Fruit fly (Drosophila melanogaster) whole organism, embryonic: ENCODE data around the gene CG10137.
A peak's percentile ranks its signal among the peaks of the same experiment; 100 is the strongest.

Experiments
- Asciz ChIP-seq: fragments of 200-800 bp; sonication (Bioruptor generic); optimal IDR thresholded peaks from 2 replicates; lab custom pipeline; 2017; ENCODE audit warnings: missing biosample characterization, mild to moderate bottlenecking, missing genetic modification characterization, missing genetic modification reagents
- CG10267 ChIP-seq: fragments of 200-800 bp; sonication (Bioruptor generic); optimal IDR thresholded peaks from 2 replicates; lab custom pipeline; 2018; ENCODE audit warnings: missing biosample characterization, mild to moderate bottlenecking, missing genetic modification characterization, moderate library complexity
- CG10274 ChIP-seq: fragments of 200-800 bp; sonication (Bioruptor generic); optimal IDR thresholded peaks from 3 replicates; lab custom pipeline; 2017; ENCODE audit warnings: missing biosample characterization, mild to moderate bottlenecking, missing genetic modification characterization
- CG11085 ChIP-seq: fragments of 200-800 bp; sonication (Bioruptor generic); IDR thresholded peaks from 2 replicates; pipeline ENCODE4 v1.3.6; 2022; ENCODE audit warnings: missing biosample characterization, missing genetic modification characterization
- CG11093 ChIP-seq: fragments of 200-800 bp; sonication (Bioruptor generic); IDR thresholded peaks from 3 replicates; pipeline ENCODE4 v1.3.6; 2022; ENCODE audit warnings: missing biosample characterization, missing genetic modification characterization
- CG12219 ChIP-seq: fragments of 200-800 bp; sonication (Bioruptor generic); optimal IDR thresholded peaks from 3 replicates; lab custom pipeline; 2018; ENCODE audit warnings: missing biosample characterization, mild to moderate bottlenecking, missing genetic modification characterization
- CG12236 ChIP-seq: fragments of 200-800 bp; sonication (Bioruptor generic); optimal IDR thresholded peaks from 2 replicates; lab custom pipeline; 2016; ENCODE audit warnings: missing biosample characterization, missing genetic modification characterization
- CG13287 ChIP-seq: fragments of 200-800 bp; sonication (Bioruptor generic); IDR thresholded peaks from 2 replicates; pipeline ENCODE4 v1.3.6; 2022; ENCODE audit warnings: missing biosample characterization, missing genetic modification characterization; ENCODE audit not compliant: partially characterized antibody
- CG15514 ChIP-seq: fragments of 200-800 bp; sonication (Bioruptor generic); optimal IDR thresholded peaks from 3 replicates; lab custom pipeline; 2017; ENCODE audit warnings: missing biosample characterization, missing genetic modification characterization, mild to moderate bottlenecking, moderate library complexity, missing genetic modification reagents
- CG16813 ChIP-seq: fragments of 200-800 bp; sonication (Bioruptor generic); IDR thresholded peaks from 3 replicates; pipeline ENCODE4 v1.3.6; 2022; ENCODE audit warnings: missing biosample characterization, missing genetic modification characterization; ENCODE audit not compliant: partially characterized antibody
- CG17361 ChIP-seq: fragments of 200-800 bp; sonication (Bioruptor generic); IDR thresholded peaks from 3 replicates; pipeline ENCODE4 v1.3.6; 2022; ENCODE audit warnings: missing biosample characterization, missing genetic modification characterization
- CG17385 ChIP-seq: fragments of 200-800 bp; sonication (Bioruptor generic); optimal IDR thresholded peaks from 3 replicates; lab custom pipeline; 2018; ENCODE audit warnings: missing biosample characterization, mild to moderate bottlenecking, missing genetic modification characterization
- CG17802 ChIP-seq: fragments of 200-800 bp; sonication (Bioruptor generic); optimal IDR thresholded peaks from 2 replicates; lab custom pipeline; 2018; ENCODE audit warnings: missing biosample characterization, mild to moderate bottlenecking, missing genetic modification characterization, moderate library complexity
- CG18262 ChIP-seq: fragments of 200-800 bp; optimal IDR thresholded peaks from 3 replicates; lab custom pipeline; 2019; ENCODE audit warnings: missing biosample characterization, mild to moderate bottlenecking, missing genetic modification characterization, moderate library complexity
- CG1832 ChIP-seq: fragments of 200-800 bp; sonication (Bioruptor generic); optimal IDR thresholded peaks from 2 replicates; lab custom pipeline; 2017; ENCODE audit warnings: missing biosample characterization, mild to moderate bottlenecking, missing genetic modification characterization, inconsistent platforms
- CG31365 ChIP-seq: fragments of 200-800 bp; sonication (Bioruptor generic); optimal IDR thresholded peaks from 2 replicates; lab custom pipeline; 2018; ENCODE audit warnings: missing biosample characterization, mild to moderate bottlenecking, missing genetic modification characterization
- CG31441 ChIP-seq: fragments of 200-800 bp; sonication (Bioruptor generic); IDR thresholded peaks from 2 replicates; pipeline ENCODE4 v1.3.6; 2022; ENCODE audit warnings: missing biosample characterization, missing genetic modification characterization
- CG43689 ChIP-seq: fragments of 200-800 bp; sonication (Bioruptor generic); IDR thresholded peaks from 2 replicates; pipeline ENCODE4 v1.3.6; 2022; ENCODE audit warnings: missing biosample characterization, missing genetic modification characterization
- CG6683 ChIP-seq: fragments of 200-800 bp; sonication (Bioruptor generic); optimal IDR thresholded peaks from 2 replicates; lab custom pipeline; 2017; ENCODE audit warnings: missing biosample characterization, mild to moderate bottlenecking, missing genetic modification characterization, missing genetic modification reagents
- CG7372 ChIP-seq: fragments of 200-800 bp; sonication (Bioruptor generic); IDR thresholded peaks from 2 replicates; pipeline ENCODE4 v1.3.6; 2022; ENCODE audit warnings: missing biosample characterization, missing genetic modification characterization
- CG9437 ChIP-seq: fragments of 200-800 bp; sonication (Bioruptor generic); optimal IDR thresholded peaks from 2 replicates; lab custom pipeline; 2018; ENCODE audit warnings: missing biosample characterization, mild to moderate bottlenecking, missing genetic modification characterization
- CG9727 ChIP-seq: fragments of 200-800 bp; sonication (Bioruptor generic); optimal IDR thresholded peaks from 3 replicates; lab custom pipeline; 2017; ENCODE audit warnings: missing biosample characterization, mild to moderate bottlenecking, missing genetic modification characterization
- Camta ChIP-seq: fragments of 200-800 bp; sonication (Bioruptor generic); optimal IDR thresholded peaks from 2 replicates; lab custom pipeline; 2016; ENCODE audit warnings: missing biosample characterization, missing genetic modification characterization
- CoRest ChIP-seq: fragments of 200-800 bp; sonication (Bioruptor generic); optimal IDR thresholded peaks from 3 replicates; lab custom pipeline; 2018; ENCODE audit warnings: missing biosample characterization, mild to moderate bottlenecking, missing genetic modification characterization, moderate library complexity
- D ChIP-seq, 2 experiments: fragments of 200-800 bp in 1 of 2; fragments of >200 bp in 1 of 2; sonication (Bioruptor generic) in 1 of 2; optimal IDR thresholded peaks; 2 replicates in 1 of 2; 3 replicates in 1 of 2; lab custom pipeline; 2017; ENCODE audit warnings: mild to moderate bottlenecking in 1 of 2, missing biosample characterization in 1 of 2, missing genetic modification characterization in 1 of 2, missing genetic modification reagents in 1 of 2
- Dip2 ChIP-seq: fragments of 200-800 bp; sonication (Bioruptor generic); IDR thresholded peaks from 2 replicates; pipeline ENCODE4 v1.3.6; 2022; ENCODE audit warnings: missing biosample characterization, missing genetic modification characterization
- Doc2 ChIP-seq: fragments of 200-800 bp; sonication (Bioruptor generic); IDR thresholded peaks from 2 replicates; pipeline ENCODE4 v1.3.6; 2022; ENCODE audit warnings: missing biosample characterization, missing genetic modification characterization
- Fer3 ChIP-seq: fragments of 200-800 bp; sonication (Bioruptor generic); optimal IDR thresholded peaks from 2 replicates; lab custom pipeline; 2018; ENCODE audit warnings: missing biosample characterization, mild to moderate bottlenecking, missing genetic modification characterization, moderate library complexity
- HLH54F ChIP-seq: fragments of 200-800 bp; sonication (Bioruptor generic); optimal IDR thresholded peaks from 3 replicates; lab custom pipeline; 2016; ENCODE audit warnings: missing biosample characterization, missing genetic modification characterization
- Hmx ChIP-seq: fragments of 200-800 bp; sonication (Bioruptor generic); optimal IDR thresholded peaks from 2 replicates; lab custom pipeline; 2016; ENCODE audit warnings: missing biosample characterization, missing genetic modification characterization
- Lhr ChIP-seq: fragments of 200-800 bp; sonication (Bioruptor generic); optimal IDR thresholded peaks from 3 replicates; lab custom pipeline; 2017; ENCODE audit warnings: mild to moderate bottlenecking, missing biosample characterization, missing genetic modification reagents, missing genetic modification characterization
- Nf-YB ChIP-seq: fragments of 200-800 bp; sonication (Bioruptor generic); optimal IDR thresholded peaks from 3 replicates; lab custom pipeline; 2019; ENCODE audit warnings: missing biosample characterization, mild to moderate bottlenecking, missing genetic modification characterization, moderate library complexity
- Nf-YC ChIP-seq: fragments of 200-800 bp; optimal IDR thresholded peaks from 3 replicates; lab custom pipeline; 2019; ENCODE audit warnings: missing biosample characterization, mild to moderate bottlenecking, missing genetic modification characterization, moderate library complexity
- Spps ChIP-seq: fragments of 200-800 bp; sonication (Bioruptor generic); optimal IDR thresholded peaks from 2 replicates; lab custom pipeline; 2018; ENCODE audit warnings: missing biosample characterization, mild to moderate bottlenecking, missing genetic modification characterization
- bsh ChIP-seq, 2 experiments: fragments of 200-800 bp; sonication (Bioruptor generic); optimal IDR thresholded peaks; 2 replicates each; lab custom pipeline; 2017 to 2018; ENCODE audit warnings: mild to moderate bottlenecking in 2 of 2, missing biosample characterization in 2 of 2, missing genetic modification characterization in 2 of 2, moderate library complexity in 1 of 2
- crc ChIP-seq: fragments of 200-800 bp; sonication (Bioruptor generic); optimal IDR thresholded peaks from 2 replicates; lab custom pipeline; 2016; ENCODE audit warnings: missing biosample characterization, missing genetic modification characterization
- da ChIP-seq: fragments of 200-800 bp; sonication (Bioruptor generic); optimal IDR thresholded peaks from 2 replicates; lab custom pipeline; 2016; ENCODE audit warnings: missing biosample characterization, missing genetic modification characterization
- dimm ChIP-seq: fragments of 200-800 bp; sonication (Bioruptor generic); IDR thresholded peaks from 2 replicates; pipeline ENCODE4 v1.3.6; 2022; ENCODE audit warnings: missing biosample characterization, missing genetic modification characterization
- gt ChIP-seq: fragments of 200-800 bp; sonication (Bioruptor generic); IDR thresholded peaks from 2 replicates; pipeline ENCODE4 v1.3.6; 2022; ENCODE audit warnings: missing biosample characterization, missing genetic modification characterization
- kah ChIP-seq: fragments of 200-800 bp; sonication (Bioruptor generic); optimal IDR thresholded peaks from 2 replicates; lab custom pipeline; 2018; ENCODE audit warnings: missing biosample characterization, mild to moderate bottlenecking, missing genetic modification characterization
- lmd ChIP-seq: fragments of 200-800 bp; sonication (Bioruptor generic); IDR thresholded peaks from 2 replicates; pipeline ENCODE4 v1.3.6; 2022; ENCODE audit warnings: missing biosample characterization, missing genetic modification characterization
- mam ChIP-seq: fragments of 200-800 bp; sonication (Bioruptor generic); optimal IDR thresholded peaks from 3 replicates; lab custom pipeline; 2016; ENCODE audit warnings: missing biosample characterization, missing genetic modification characterization
- phol ChIP-seq: fragments of 200-800 bp; sonication (Bioruptor generic); optimal IDR thresholded peaks from 3 replicates; lab custom pipeline; 2018; ENCODE audit warnings: missing biosample characterization, mild to moderate bottlenecking, missing genetic modification characterization, moderate library complexity
- seq ChIP-seq: fragments of 200-800 bp; sonication (Bioruptor generic); IDR thresholded peaks from 2 replicates; pipeline ENCODE4 v1.3.6; 2022; ENCODE audit warnings: missing biosample characterization, missing genetic modification characterization
- sim ChIP-seq: fragments of 200-800 bp; sonication (Bioruptor generic); IDR thresholded peaks from 2 replicates; pipeline ENCODE4 v1.3.6; 2022; ENCODE audit warnings: missing biosample characterization, missing genetic modification characterization
- sna ChIP-seq: fragments of 200-800 bp; sonication (Bioruptor generic); IDR thresholded peaks from 2 replicates; pipeline ENCODE4 v1.3.6; 2022; ENCODE audit warnings: missing biosample characterization, missing genetic modification characterization; ENCODE audit not compliant: partially characterized antibody
- sr ChIP-seq: fragments of 200-800 bp; sonication (Bioruptor generic); IDR thresholded peaks from 3 replicates; pipeline ENCODE4 v1.3.6; 2022; ENCODE audit warnings: missing biosample characterization, missing genetic modification characterization
- zen ChIP-seq: fragments of 200-800 bp; sonication (Bioruptor generic); optimal IDR thresholded peaks from 3 replicates; lab custom pipeline; 2018; ENCODE audit warnings: missing biosample characterization, mild to moderate bottlenecking, missing genetic modification characterization, moderate library complexity

Gene CG10137

dm6 chr2L:19575626-19576298 lies 49.3 kb downstream of the CG10137 start (continued):
- TF ChIP-seq D (optimal IDR thresholded peaks at IDR 0.05; lab: Kevin White, UChicago) (peak; percentile 69), D (GFP tag; optimal IDR thresholded peaks at IDR 0.05; lab: Kevin White, UChicago) (peak; percentile 92), sr (GFP tag; lab: Robert Waterston, UW) (0 out of 3 replicates have a peak, but pooled peaks have one; percentile 44), kah (peak; percentile 86), mam (GFP tag; lab: Kevin White, UChicago) (peak; percentile 98), dimm (GFP tag; lab: Robert Waterston, UW) (peak; percentile 76), CG12219 (GFP tag; lab: Kevin White, UChicago) (peak; percentile 93), sim (GFP tag; lab: Robert Waterston, UW) (0 out of 2 replicates have a peak, but pooled peaks have one; percentile 42), Hmx (GFP tag; lab: Kevin White, UChicago) (peak; percentile 91), CG1832 (peak; percentile 77), Nf-YB (GFP tag; lab: Kevin White, UChicago) (peak; percentile 85), CG10274 (GFP tag; lab: Kevin White, UChicago) (peak; percentile 87), CG11085 (GFP tag; lab: Robert Waterston, UW) (peak; percentile 93), CG7372 (GFP tag; lab: Robert Waterston, UW) (peak; percentile 94), HLH54F (GFP tag; lab: Kevin White, UChicago) (peak; percentile 98), phol (tag; lab: Kevin White, UChicago) (peak; percentile 97), CG31365 (tag; lab: Kevin White, UChicago) (peak; percentile 75), CoRest (tag; lab: Kevin White, UChicago) (peak; percentile 98), Spps (tag; lab: Kevin White, UChicago) (peak; percentile 89), CG17802 (tag; lab: Kevin White, UChicago) (peak; percentile 87), CG31441 (GFP tag; lab: Robert Waterston, UW) (peak; percentile 97), CG16813 (GFP tag; lab: Robert Waterston, UW) (no peak), CG13287 (GFP tag; lab: Robert Waterston, UW) (peak; percentile 13; the same call in 1 of the 2 replicates), Lhr (GFP tag; lab: Kevin White, UChicago) (peak; percentile 88), gt (GFP tag; lab: Robert Waterston, UW) (peak; percentile 56; the same call in 1 of the 2 replicates), CG9727 (GFP tag; lab: Kevin White, UChicago) (peak; percentile 98), CG18262 (tag; lab: Kevin White, UChicago) (peak; percentile 97), CG17361 (peak; percentile 99), Asciz (peak; percentile 92), crc (GFP tag; lab: Kevin White, UChicago) (peak; percentile 95), da (peak; percentile 94), Doc2 (GFP tag; lab: Robert Waterston, UW) (peak; percentile 78), CG9437 (GFP tag; lab: Kevin White, UChicago) (peak; percentile 94), CG6683 (GFP tag; lab: Kevin White, UChicago) (peak; percentile 86), Fer3 (tag; lab: Kevin White, UChicago) (peak; percentile 92), CG43689 (peak; percentile 63), CG15514 (peak; percentile 90), zen (tag; lab: Kevin White, UChicago) (peak; percentile 82), bsh (GFP tag; optimal IDR thresholded peaks at IDR 0.05; lab: Kevin White, UChicago) (peak; percentile 92 to 94), CG11093 (peak; percentile 94), sna (GFP tag; lab: Robert Waterston, UW) (no peak), CG10267 (peak; percentile 90), seq (GFP tag; lab: Robert Waterston, UW) (peak; percentile 95), Nf-YC (peak; percentile 89), CG17385 (GFP tag; lab: Kevin White, UChicago) (peak; percentile 86), Dip2 (peak; percentile 67), CG12236 (peak; percentile 90), lmd (GFP tag; lab: Robert Waterston, UW) (peak; percentile 97), Camta (GFP tag; lab: Kevin White, UChicago) (peak; percentile 98)
